Worm (Caenorhabditis elegans) whole organism, L4 larva: ENCODE measurements around the gene lys-6.

Experiments
- F10B5.3 ChIP-seq: sonication (generic microtip); optimal IDR thresholded peaks from 2 replicates; lab custom pipeline; 2016; ENCODE audit warnings: mild to moderate bottlenecking, missing genetic modification characterization, missing compliant biosample characterization
- R02D3.7 ChIP-seq: fragments of 150-350 bp; sonication (generic microtip); optimal IDR thresholded peaks from 3 replicates; lab custom pipeline; 2014; ENCODE audit warnings: missing biosample characterization, missing genetic modification characterization
- T20F7.1 ChIP-seq: fragments of 200-800 bp; sonication (Bioruptor generic); optimal IDR thresholded peaks from 2 replicates; lab custom pipeline; 2018; ENCODE audit warnings: mild to moderate bottlenecking, missing genetic modification characterization, missing compliant biosample characterization
- T26A8.4 ChIP-seq: fragments of 200-800 bp; sonication (Bioruptor generic); IDR thresholded peaks from 2 replicates; pipeline ENCODE4 v1.3.6; 2022; ENCODE audit warnings: missing genetic modification characterization, missing compliant biosample characterization
- Y5F2A.4 ChIP-seq: fragments of 200-800 bp; sonication (Bioruptor generic); optimal IDR thresholded peaks from 2 replicates; lab custom pipeline; 2018; ENCODE audit warnings: mild to moderate bottlenecking, missing genetic modification characterization, missing compliant biosample characterization
- Y75B8A.6 ChIP-seq: fragments of 200-800 bp; sonication (Bioruptor generic); IDR thresholded peaks from 2 replicates; pipeline ENCODE4 v1.3.6; 2022; ENCODE audit warnings: missing genetic modification reagents, missing genetic modification characterization, missing compliant biosample characterization
- aha-1 ChIP-seq: fragments of 150-350 bp; peaks from one replicate; lab custom pipeline; 2014; ENCODE audit warnings: missing biosample characterization, missing genetic modification characterization
- ama-1 ChIP-seq: fragments of 150-350 bp; optimal IDR thresholded peaks from 2 replicates; lab custom pipeline; 2014; ENCODE audit warnings: inconsistent platforms, mixed read lengths
- attf-4 ChIP-seq: sonication (generic microtip); optimal IDR thresholded peaks from 3 replicates; lab custom pipeline; 2017; ENCODE audit warnings: missing biosample characterization, missing genetic modification characterization
- ctbp-1 ChIP-seq: fragments of 200-800 bp; sonication (Bioruptor generic); IDR thresholded peaks from 2 replicates; pipeline ENCODE4 v1.3.6; 2022; ENCODE audit warnings: missing genetic modification reagents, missing genetic modification characterization, missing compliant biosample characterization
- daf-19 ChIP-seq: fragments of 200-800 bp; sonication (Bioruptor generic); conservative IDR thresholded peaks from 2 replicates; pipeline ENCODE4 v1.3.6; 2022; ENCODE audit warnings: missing genetic modification characterization, missing compliant biosample characterization
- duxl-1 ChIP-seq: sonication (generic microtip); optimal IDR thresholded peaks from 2 replicates; lab custom pipeline; 2016; ENCODE audit warnings: mild to moderate bottlenecking, missing genetic modification characterization, moderate library complexity, missing compliant biosample characterization; ENCODE audit not compliant: poor library complexity
- dve-1 ChIP-seq: sonication (generic microtip); optimal IDR thresholded peaks from 2 replicates; lab custom pipeline; 2017; ENCODE audit warnings: antibody characterized with exemption, mild to moderate bottlenecking, missing genetic modification characterization, missing compliant biosample characterization; ENCODE audit not compliant: insufficient read depth
- egl-43 ChIP-seq: fragments of 200-800 bp; sonication (Bioruptor generic); IDR thresholded peaks from 2 replicates; pipeline ENCODE4 v1.3.6; 2022; ENCODE audit warnings: missing genetic modification reagents, missing genetic modification characterization, missing compliant biosample characterization
- fkh-10 ChIP-seq: fragments of 150-350 bp; optimal IDR thresholded peaks from 2 replicates; lab custom pipeline; 2014; ENCODE audit warnings: missing biosample characterization, missing genetic modification reagents, missing genetic modification characterization
- gei-8 ChIP-seq: fragments of 200-800 bp; sonication (Bioruptor generic); optimal IDR thresholded peaks from 2 replicates; lab custom pipeline; 2018; ENCODE audit warnings: mild to moderate bottlenecking, missing genetic modification characterization, missing compliant biosample characterization
- hif-1 ChIP-seq, 2 experiments: sonication (generic microtip); optimal IDR thresholded peaks; 2 replicates each; lab custom pipeline; 2016 to 2017; ENCODE audit warnings: missing compliant biosample characterization in 2 of 2, missing genetic modification characterization in 2 of 2, missing genetic modification reagents in 2 of 2, missing genotype in 2 of 2, mild to moderate bottlenecking in 1 of 2
- hmg-1.1 ChIP-seq: fragments of 200-800 bp; sonication (Bioruptor generic); IDR thresholded peaks from 2 replicates; pipeline ENCODE4 v1.3.6; 2022; ENCODE audit warnings: missing genetic modification reagents, missing genetic modification characterization, missing compliant biosample characterization
- lin-13 ChIP-seq: fragments of 150-350 bp; optimal IDR thresholded peaks from 2 replicates; lab custom pipeline; 2014; ENCODE audit warnings: missing biosample characterization, missing genetic modification reagents, missing genetic modification characterization
- lin-15B ChIP-seq: fragments of 150-350 bp; sonication (generic microtip); optimal IDR thresholded peaks from 3 replicates; lab custom pipeline; 2014; ENCODE audit warnings: missing biosample characterization, missing genetic modification characterization
- lin-29 ChIP-seq: fragments of 200-800 bp; sonication (Bioruptor generic); IDR thresholded peaks from 2 replicates; pipeline ENCODE4 v1.3.6; 2022; ENCODE audit warnings: missing genetic modification reagents, missing genetic modification characterization, missing compliant biosample characterization
- lin-39 ChIP-seq: fragments of 150-350 bp; optimal IDR thresholded peaks from 2 replicates; lab custom pipeline; 2014; ENCODE audit warnings: missing biosample characterization, missing genetic modification reagents, missing genetic modification characterization
- lsy-2 ChIP-seq, 2 experiments: fragments of 150-350 bp in 1 of 2; sonication (generic microtip) in 1 of 2; optimal IDR thresholded peaks; 2 replicates each; lab custom pipeline; 2014 to 2017; ENCODE audit warnings: missing biosample characterization in 2 of 2, missing genetic modification characterization in 2 of 2
- mdl-1 ChIP-seq, 2 experiments: fragments of 150-350 bp in 1 of 2; sonication (generic microtip) in 1 of 2; optimal IDR thresholded peaks; 2 replicates each; lab custom pipeline; 2014 to 2017; ENCODE audit warnings: missing biosample characterization in 2 of 2, missing genetic modification characterization in 2 of 2
- mdt-29 ChIP-seq: fragments of 200-800 bp; sonication (Bioruptor generic); IDR thresholded peaks from 2 replicates; pipeline ENCODE4 v1.3.6; 2022; ENCODE audit warnings: missing genetic modification reagents, missing genetic modification characterization, missing compliant biosample characterization
- mes-2 ChIP-seq: sonication (generic microtip); optimal IDR thresholded peaks from 2 replicates; lab custom pipeline; 2016; ENCODE audit warnings: missing genotype, mild to moderate bottlenecking, missing genetic modification characterization, missing compliant biosample characterization; ENCODE audit not compliant: poor library complexity, severe bottlenecking
- mxl-3 ChIP-seq: fragments of 200-800 bp; sonication (Bioruptor generic); optimal IDR thresholded peaks from 2 replicates; lab custom pipeline; 2018; ENCODE audit warnings: mild to moderate bottlenecking, missing genetic modification characterization, missing compliant biosample characterization
- nhr-102 ChIP-seq: sonication (generic microtip); optimal IDR thresholded peaks from 2 replicates; lab custom pipeline; 2016; ENCODE audit warnings: mild to moderate bottlenecking, missing genetic modification characterization, moderate library complexity, missing compliant biosample characterization
- nhr-11 ChIP-seq: fragments of 150-350 bp; optimal IDR thresholded peaks from 2 replicates; lab custom pipeline; 2014; ENCODE audit warnings: missing biosample characterization, missing genetic modification characterization
- nhr-25 ChIP-seq: sonication (generic microtip); optimal IDR thresholded peaks from 2 replicates; lab custom pipeline; 2017; ENCODE audit warnings: missing genetic modification characterization, mild to moderate bottlenecking, missing compliant biosample characterization, antibody characterized with exemption, moderate library complexity, borderline replicate concordance; ENCODE audit not compliant: insufficient read depth
- nhr-41 ChIP-seq: fragments of 200-800 bp; sonication (Bioruptor generic); IDR thresholded peaks from 2 replicates; pipeline ENCODE4 v1.3.6; 2022; ENCODE audit warnings: missing genetic modification reagents, missing genetic modification characterization, missing compliant biosample characterization
- nhr-48 ChIP-seq: sonication (generic microtip); optimal IDR thresholded peaks from 2 replicates; lab custom pipeline; 2016; ENCODE audit warnings: mild to moderate bottlenecking, missing genetic modification characterization, missing compliant biosample characterization
- nhr-6 ChIP-seq: fragments of 150-350 bp; optimal IDR thresholded peaks from 2 replicates; lab custom pipeline; 2014; ENCODE audit warnings: missing biosample characterization, missing genetic modification characterization
- nhr-77 ChIP-seq: fragments of 150-350 bp; optimal IDR thresholded peaks from 2 replicates; lab custom pipeline; 2014; ENCODE audit warnings: missing biosample characterization, missing genetic modification characterization
- pqm-1 ChIP-seq: sonication (generic microtip); optimal IDR thresholded peaks from 2 replicates; lab custom pipeline; 2017; ENCODE audit warnings: missing biosample characterization, missing genetic modification characterization
- snpc-4 ChIP-seq: fragments of 150-350 bp; optimal IDR thresholded peaks from 2 replicates; lab custom pipeline; 2014; ENCODE audit warnings: missing biosample characterization, missing genetic modification characterization
- tag-97 ChIP-seq: fragments of 200-800 bp; sonication (Bioruptor generic); IDR thresholded peaks from 2 replicates; pipeline ENCODE4 v1.3.6; 2022; ENCODE audit warnings: missing genetic modification characterization, missing compliant biosample characterization
- tra-1 ChIP-seq: fragments of 200-800 bp; sonication (Bioruptor generic); IDR thresholded peaks from 2 replicates; pipeline ENCODE4 v1.3.6; 2022; ENCODE audit warnings: missing genetic modification reagents, missing genetic modification characterization, missing compliant biosample characterization
- unc-62 ChIP-seq, 3 experiments: fragments of 150-350 bp in 1 of 3; sonication (generic microtip); optimal IDR thresholded peaks in 2 of 3; peaks in 1 of 3; 1 replicate in 1 of 3; 2 replicates in 2 of 3; lab custom pipeline; 2014 to 2017; ENCODE audit warnings: missing biosample characterization in 3 of 3, missing genetic modification characterization in 3 of 3, missing genetic modification reagents in 3 of 3, missing genotype in 1 of 3
- zfp-2 ChIP-seq: sonication (generic microtip); optimal IDR thresholded peaks from 2 replicates; lab custom pipeline; 2016; ENCODE audit warnings: mild to moderate bottlenecking, missing genetic modification characterization, missing compliant biosample characterization
- zfp-3 ChIP-seq: fragments of 200-800 bp; sonication (Bioruptor generic); conservative IDR thresholded peaks from 2 replicates; pipeline ENCODE4 v1.3.6; 2022; ENCODE audit warnings: missing genetic modification reagents, missing genetic modification characterization, missing compliant biosample characterization
- zip-2 ChIP-seq: fragments of 150-350 bp; optimal IDR thresholded peaks from 2 replicates; lab custom pipeline; 2014; ENCODE audit warnings: missing biosample characterization, missing genetic modification characterization
- ztf-11 ChIP-seq: fragments of 150-350 bp; optimal IDR thresholded peaks from 2 replicates; lab custom pipeline; 2014; ENCODE audit warnings: missing biosample characterization, missing genetic modification characterization

lys-6 gene

ce11 chrIV:11601721-11602405 is 25.9 kb downstream of the lys-6 start (continued):
- TF ChIP-seq hmg-1.1 (GFP tag; lab: Robert Waterston, UW) = peak; percentile 58
- TF ChIP-seq Y5F2A.4 (GFP tag; lab: Kevin White, UChicago) = peak; percentile 6
- no peak for TF ChIP-seq daf-19 (GFP tag; lab: Robert Waterston, UW)
- peak; percentile 43 for TF ChIP-seq nhr-6 (tag; lab: Kevin White, UChicago)
- peak; percentile 27 for TF ChIP-seq fkh-10
- peak; percentile 16 to 94 for TF ChIP-seq lsy-2 (tag; optimal IDR thresholded peaks at IDR 0.05; lab: Kevin White, UChicago)
- TF ChIP-seq zfp-3 = 0 out of 2 replicates have a peak, but pooled peaks have one; percentile 33
- TF ChIP-seq snpc-4 (tag; lab: Kevin White, UChicago) = no peak
- TF ChIP-seq nhr-48 (tag; lab: Kevin White, UChicago) = peak; percentile 35
- no peak for TF ChIP-seq mxl-3 (GFP tag; lab: Kevin White, UChicago)
- no peak for TF ChIP-seq R02D3.7 (tag; lab: Kevin White, UChicago)
- TF ChIP-seq pqm-1 (tag; lab: Kevin White, UChicago) = no peak

- no peak for TF ChIP-seq duxl-1
- peak in 1 of 2 experiments; percentile 98 for TF ChIP-seq unc-62 (GFP tag; optimal IDR thresholded peaks at IDR 0.05 in 1 of 2; lab: Kevin White, UChicago)
- TF ChIP-seq unc-62 (tag; optimal IDR thresholded peaks at IDR 0.05; lab: Kevin White, UChicago) = no peak
These were observed 28.0 kb downstream of the lys-6 start for ce11 chrIV:11599717-11600116.

- TF ChIP-seq ctbp-1 (no peak), T26A8.4 (GFP tag; lab: Robert Waterston, UW) (no peak), aha-1 (tag; lab: Kevin White, UChicago) (peak; percentile 92), lin-15B (tag; lab: Kevin White, UChicago) (no peak)
These were observed 30.7 kb downstream of the lys-6 start for ce11 chrIV:11597079-11597478.

- TF ChIP-seq T20F7.1 (GFP tag; lab: Kevin White, UChicago) (peak; percentile 65), dve-1 (peak; percentile 8), zip-2 (tag; lab: Kevin White, UChicago) (no peak), lin-39 (tag; lab: Kevin White, UChicago) (no peak), mes-2 (tag; lab: Kevin White, UChicago) (peak; percentile 47), mdl-1 (tag; optimal IDR thresholded peaks at IDR 0.05; lab: Kevin White, UChicago) (peak; percentile 68 to 71), nhr-102 (tag; lab: Kevin White, UChicago) (no peak), lin-29 (no peak), tag-97 (GFP tag; lab: Robert Waterston, UW) (no peak), hif-1 (tag; optimal IDR thresholded peaks at IDR 0.05; lab: Kevin White, UChicago) (no peak), egl-43 (GFP tag; lab: Robert Waterston, UW) (peak; percentile 74), nhr-77 (tag; lab: Kevin White, UChicago) (peak; percentile 48), hmg-1.1 (GFP tag; lab: Robert Waterston, UW) (peak; percentile 67), unc-62 (GFP tag; optimal IDR thresholded peaks at IDR 0.05 in 1 of 2; lab: Kevin White, UChicago) (no peak), unc-62 (tag; optimal IDR thresholded peaks at IDR 0.05; lab: Kevin White, UChicago) (no peak), duxl-1 (no peak), ctbp-1 (peak; percentile 12; the same call in 1 of the 2 replicates), nhr-11 (tag; lab: Kevin White, UChicago) (peak; percentile 52), mdt-29 (GFP tag; lab: Robert Waterston, UW) (no peak), nhr-41 (GFP tag; lab: Robert Waterston, UW) (no peak), Y75B8A.6 (GFP tag; lab: Robert Waterston, UW) (no peak), nhr-25 (no peak), attf-4 (tag; lab: Kevin White, UChicago) (no peak), lin-13 (GFP tag; lab: Kevin White, UChicago) (peak; percentile 20), ztf-11 (no peak), zfp-2 (no peak), Y5F2A.4 (GFP tag; lab: Kevin White, UChicago) (no peak), ama-1 (peak; percentile 94), aha-1 (tag; lab: Kevin White, UChicago) (peak; percentile 98), snpc-4 (tag; lab: Kevin White, UChicago) (no peak), gei-8 (GFP tag; lab: Kevin White, UChicago) (no peak), tra-1 (GFP tag; lab: Robert Waterston, UW) (no peak), F10B5.3 (tag; lab: Kevin White, UChicago) (no peak)
These were observed 33.5 kb downstream of the lys-6 start, which contains the start of gene mig-38 for ce11 chrIV:11594191-11594673. mig-38 (plus strand) TSS chrIV:11594244.
